Worm (Caenorhabditis elegans): ENCODE data around the gene sre-4.
A peak's percentile ranks its signal among the peaks of the same experiment; 100 is the strongest.

sre-4 gene

DNA sequence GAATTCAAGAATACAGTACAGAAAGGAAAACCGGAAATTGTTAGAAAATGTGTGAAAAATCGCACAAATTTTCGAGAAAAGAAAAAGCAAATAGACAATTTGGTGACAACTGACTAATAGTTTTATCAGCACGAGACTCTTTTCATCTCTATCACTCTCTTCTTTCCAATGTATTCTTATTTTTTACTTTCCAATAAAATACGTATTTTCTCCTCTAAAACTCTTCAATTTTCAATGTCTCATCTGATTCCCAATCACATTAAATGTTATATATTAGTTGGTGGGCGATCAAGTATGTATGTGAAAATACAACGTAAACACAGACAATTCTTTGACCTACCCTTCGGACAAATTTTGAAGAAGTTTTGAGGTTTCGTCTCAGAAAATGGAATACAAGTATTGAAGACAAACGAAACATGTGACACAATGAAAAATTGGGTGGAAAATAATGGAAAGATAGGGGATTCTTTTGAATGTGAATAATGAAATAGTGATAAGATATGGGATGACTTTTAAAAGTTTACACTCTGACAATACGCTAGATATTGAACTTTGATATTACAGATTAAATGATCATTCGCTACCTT, 47.3 kb downstream of the sre-4 start, which contains the start of gene cka-1:
cka-1 (minus strand) TSS at position 418 of the 587 bp plus-strand sequence.
- TF ChIP-seq hmg-1.2 (GFP tag; IDR thresholded peaks at IDR 0.05), result peak; percentile 46; the same call in 1 of the 2 replicates
- TF ChIP-seq attf-5 (GFP tag; optimal IDR thresholded peaks at IDR 0.05), result peak; percentile 2
- TF ChIP-seq snpc-1.1 (tag; optimal IDR thresholded peaks at IDR 0.05; ENCODE audit: insufficient read depth), result no peak
- peak; percentile 51 for TF ChIP-seq nhr-80 (tag; optimal IDR thresholded peaks at IDR 0.05)
- TF ChIP-seq K11D2.4 (GFP tag; IDR thresholded peaks at IDR 0.05), result no peak

- no peak for TF ChIP-seq snpc-1.1 (tag; optimal IDR thresholded peaks at IDR 0.05; ENCODE audit: insufficient read depth)
- TF ChIP-seq attf-5 (GFP tag; optimal IDR thresholded peaks at IDR 0.05), result peak; percentile 30
- no peak for TF ChIP-seq atf-7 (tag; optimal IDR thresholded peaks at IDR 0.05)
- peak; percentile 24; the same call in 1 of the 2 replicates for TF ChIP-seq cebp-1 (GFP tag; IDR thresholded peaks at IDR 0.05)
- TF ChIP-seq cebp-1 (tag; optimal IDR thresholded peaks at IDR 0.05), result peak; percentile 77
- 0 out of 2 replicates have a peak, but pooled peaks have one; percentile 17 for TF ChIP-seq nfyb-1 (GFP tag; IDR thresholded peaks at IDR 0.05)
- peak; percentile 49 for TF ChIP-seq nhr-80 (tag; optimal IDR thresholded peaks at IDR 0.05)
- TF ChIP-seq bed-2 (GFP tag; IDR thresholded peaks at IDR 0.05), result no peak
- no peak for TF ChIP-seq ztf-6 (GFP tag; IDR thresholded peaks at IDR 0.05)
Observed at ce11 chrIV:9735750-9736149, 48.8 kb downstream of the sre-4 start.

DNA sequence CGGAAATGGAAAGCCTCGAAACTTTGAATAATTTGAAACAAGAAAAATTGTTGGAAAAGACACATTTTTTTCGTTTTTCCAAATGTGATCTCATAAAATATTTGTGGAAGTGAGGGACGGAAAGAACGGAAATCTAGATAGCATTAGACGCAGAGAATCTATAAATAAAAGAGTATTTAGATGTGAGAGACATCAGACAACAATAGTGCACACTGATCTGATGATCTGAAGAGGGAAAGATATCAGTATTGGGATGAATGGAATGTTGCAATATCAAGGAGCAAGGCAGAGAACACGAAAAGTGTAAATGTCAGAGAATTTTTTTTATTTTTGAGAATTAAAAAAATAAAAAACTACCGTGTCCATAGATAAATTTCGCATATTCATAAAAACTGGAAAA, 49.7 kb downstream of the sre-4 start:
- TF ChIP-seq K11D2.4 (GFP tag; IDR thresholded peaks at IDR 0.05) (no peak), hmg-1.2 (GFP tag; IDR thresholded peaks at IDR 0.05) (peak; percentile 9; the same call in 1 of the 2 replicates), rpc-1 (optimal IDR thresholded peaks at IDR 0.05) (no peak), rpc-1 (tag; optimal IDR thresholded peaks at IDR 0.05) (no peak), chd-7 (tag; optimal IDR thresholded peaks at IDR 0.05) (no peak), hsf-1 (GFP tag; IDR thresholded peaks at IDR 0.05) (no peak), zfh-2 (GFP tag; conservative IDR thresholded peaks at IDR 0.05) (no peak)

ce11 chrIV:9733904-9734303, 50.7 kb downstream of the sre-4 start:
- TF ChIP-seq tbx-9 (tag; optimal IDR thresholded peaks at IDR 0.05; ENCODE audit: borderline replicate concordance) (no peak), mcd-1 (GFP tag; IDR thresholded peaks at IDR 0.05) (0 out of 2 replicates have a peak, but pooled peaks have one; percentile 26), snpc-4 (GFP tag; optimal IDR thresholded peaks at IDR 0.05) (no peak), snpc-4 (tag; optimal IDR thresholded peaks at IDR 0.05) (peak in 1 of 4 experiments; percentile 7), Y67H2A.10 (GFP tag; conservative IDR thresholded peaks at IDR 0.05) (no peak), Y95B8A.8 (GFP tag; IDR thresholded peaks at IDR 0.05) (no peak), ceh-100 (GFP tag; IDR thresholded peaks at IDR 0.05) (peak; percentile 64), him-1 (tag; optimal IDR thresholded peaks at IDR 0.05) (peak; percentile 9), lsl-1 (GFP tag; optimal IDR thresholded peaks at IDR 0.05) (peak; percentile 84)

All from whole organism, young adult.